Worm (Caenorhabditis elegans) whole organism, early embryonic: ENCODE data around the gene C13F10.7.

ENCODE experiments used
- B0310.2 ChIP-seq: sonication (generic microtip); optimal IDR thresholded peaks from 2 replicates; lab custom pipeline; 2016; ENCODE audit warnings: mild to moderate bottlenecking, missing genetic modification characterization, missing compliant biosample characterization
- F13C5.2 ChIP-seq: sonication (generic microtip); optimal IDR thresholded peaks from 2 replicates; lab custom pipeline; 2017; ENCODE audit warnings: mild to moderate bottlenecking, missing genetic modification characterization, inconsistent platforms, missing compliant biosample characterization
- aly-1 ChIP-seq: sonication (generic microtip); optimal IDR thresholded peaks from 2 replicates; lab custom pipeline; 2016; ENCODE audit warnings: missing genetic modification characterization, missing compliant biosample characterization
- ama-1 ChIP-seq: fragments of 150-350 bp; optimal IDR thresholded peaks from 2 replicates; lab custom pipeline; 2014
- ceh-13 ChIP-seq: fragments of 200-800 bp; sonication (Bioruptor generic); optimal IDR thresholded peaks from 2 replicates; lab custom pipeline; 2018; ENCODE audit warnings: mild to moderate bottlenecking, missing genetic modification characterization, missing compliant biosample characterization
- ceh-36 ChIP-seq: sonication (generic microtip); optimal IDR thresholded peaks from 2 replicates; lab custom pipeline; 2016; ENCODE audit warnings: missing genetic modification characterization, inconsistent platforms, missing compliant biosample characterization
- ets-7 ChIP-seq: sonication (generic microtip); optimal IDR thresholded peaks from 2 replicates; lab custom pipeline; 2016; ENCODE audit warnings: missing genotype, missing genetic modification characterization, missing compliant biosample characterization
- flt-1 ChIP-seq: fragments of 200-800 bp; sonication (Bioruptor generic); IDR thresholded peaks from 2 replicates; pipeline ENCODE4 v1.3.6; 2022; ENCODE audit warnings: missing genetic modification characterization, missing compliant biosample characterization
- hmbx-1 ChIP-seq: sonication (generic microtip); optimal IDR thresholded peaks from 2 replicates; lab custom pipeline; 2016; ENCODE audit warnings: mild to moderate bottlenecking, missing genetic modification characterization, missing compliant biosample characterization
- hmg-4 ChIP-seq: fragments of 200-800 bp; sonication (Bioruptor generic); optimal IDR thresholded peaks from 2 replicates; lab custom pipeline; 2018; ENCODE audit warnings: mild to moderate bottlenecking, missing genetic modification characterization, missing compliant biosample characterization
- hnd-1 ChIP-seq: sonication (generic microtip); optimal IDR thresholded peaks from 2 replicates; lab custom pipeline; 2016; ENCODE audit warnings: missing genetic modification characterization, missing compliant biosample characterization
- pes-1 ChIP-seq: fragments of 200-800 bp; sonication (Bioruptor generic); IDR thresholded peaks from 2 replicates; pipeline ENCODE4 v1.3.6; 2022; ENCODE audit warnings: missing genetic modification reagents, missing genetic modification characterization, missing compliant biosample characterization
- scrt-1 ChIP-seq: fragments of 200-800 bp; sonication (Bioruptor generic); IDR thresholded peaks from 2 replicates; pipeline ENCODE4 v1.3.6; 2022; ENCODE audit warnings: missing genetic modification characterization, missing compliant biosample characterization
- sea-1 ChIP-seq: fragments of 200-800 bp; sonication (Bioruptor generic); conservative IDR thresholded peaks from 2 replicates; pipeline ENCODE4 v1.3.6; 2022; ENCODE audit warnings: missing genetic modification characterization, missing compliant biosample characterization
- tbx-11 ChIP-seq: fragments of 200-800 bp; sonication (Bioruptor generic); IDR thresholded peaks from 2 replicates; pipeline ENCODE4 v1.3.6; 2022; ENCODE audit warnings: missing genetic modification characterization, missing compliant biosample characterization
- tbx-37 ChIP-seq: fragments of 200-800 bp; sonication (Bioruptor generic); conservative IDR thresholded peaks from 2 replicates; pipeline ENCODE4 v1.3.6; 2022; ENCODE audit warnings: missing genetic modification reagents, missing genetic modification characterization, missing compliant biosample characterization
- tra-4 ChIP-seq: sonication (generic microtip); optimal IDR thresholded peaks from 2 replicates; lab custom pipeline; 2017; ENCODE audit warnings: missing genetic modification characterization, missing compliant biosample characterization

C13F10.7 gene

DNA sequence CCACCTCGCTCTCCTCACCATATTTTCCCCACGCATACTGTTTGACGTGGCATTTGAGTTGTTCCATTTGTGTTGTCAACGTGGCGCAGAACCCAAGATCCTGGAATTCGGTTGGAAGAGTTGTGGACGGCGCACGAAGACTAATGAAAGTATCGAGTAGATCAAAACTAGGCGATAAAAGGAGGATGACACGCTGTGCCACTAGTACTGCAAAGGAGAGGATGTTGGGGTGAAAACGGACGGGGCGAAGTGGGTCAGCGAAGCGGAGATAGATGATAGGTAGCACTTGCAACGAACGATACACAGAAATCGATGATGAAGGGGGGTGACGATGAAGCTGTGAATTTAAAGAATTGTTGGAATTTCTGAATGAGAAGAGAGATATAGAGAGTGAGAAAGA lies 23.9 kb upstream of the C13F10.7 start, which contains the start of gene C05C8.7:
Gene C05C8.7, minus strand, starts transcription at position 100 of the 400 bp plus-strand sequence.
- TF ChIP-seq sea-1 (no peak), ama-1 (lab: Kevin White, UChicago) (no peak), ceh-13 (no peak), hnd-1 (no peak), ceh-36 (tag; lab: Kevin White, UChicago) (no peak), hmg-4 (GFP tag; lab: Kevin White, UChicago) (no peak), scrt-1 (GFP tag; lab: Robert Waterston, UW) (no peak), B0310.2 (tag; lab: Kevin White, UChicago) (no peak), tra-4 (no peak), flt-1 (GFP tag; lab: Robert Waterston, UW) (no peak), tbx-37 (GFP tag; lab: Robert Waterston, UW) (no peak), tbx-11 (GFP tag; lab: Robert Waterston, UW) (no peak)

DNA sequence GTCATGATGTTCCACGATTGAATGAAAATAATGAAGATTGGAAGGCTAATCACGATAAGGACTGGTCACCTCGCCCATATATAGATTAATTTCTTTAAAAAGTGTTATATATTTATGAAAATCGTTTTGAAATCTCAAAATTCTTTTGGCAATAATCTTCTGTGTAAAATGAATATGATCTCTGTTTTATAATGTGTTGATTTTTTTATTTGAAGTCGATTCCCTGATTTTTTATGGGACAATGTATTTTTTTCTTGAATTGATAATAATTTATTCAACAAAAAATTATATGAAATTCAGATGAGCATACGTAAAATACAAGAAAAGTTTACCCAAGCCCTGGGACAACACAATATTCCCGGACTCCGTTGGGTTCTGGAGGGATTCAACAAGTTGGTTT lies 16.4 kb upstream of the C13F10.7 start, which contains the start of gene C05C8.1:
Gene C05C8.1, plus strand, starts transcription at position 301 of the 400 bp plus-strand sequence.
- no peak for TF ChIP-seq tbx-37 (GFP tag; lab: Robert Waterston, UW)
- no peak for TF ChIP-seq scrt-1 (GFP tag; lab: Robert Waterston, UW)
- no peak for TF ChIP-seq sea-1
- no peak for TF ChIP-seq ama-1 (lab: Kevin White, UChicago)
- no peak for TF ChIP-seq ets-7 (tag; lab: Kevin White, UChicago)
- TF ChIP-seq hmg-4 (GFP tag; lab: Kevin White, UChicago), result no peak
- TF ChIP-seq ceh-13, result no peak
- TF ChIP-seq tbx-11 (GFP tag; lab: Robert Waterston, UW), result no peak
- TF ChIP-seq ceh-36 (tag; lab: Kevin White, UChicago), result no peak
- no peak for TF ChIP-seq hnd-1
- no peak for TF ChIP-seq F13C5.2
- TF ChIP-seq pes-1, result no peak
- TF ChIP-seq tra-4, result no peak
- no peak for TF ChIP-seq flt-1 (GFP tag; lab: Robert Waterston, UW)
- no peak for TF ChIP-seq B0310.2 (tag; lab: Kevin White, UChicago)
- TF ChIP-seq hmbx-1 (tag; lab: Kevin White, UChicago), result no peak
- TF ChIP-seq aly-1 (tag; lab: Kevin White, UChicago), result no peak

DNA sequence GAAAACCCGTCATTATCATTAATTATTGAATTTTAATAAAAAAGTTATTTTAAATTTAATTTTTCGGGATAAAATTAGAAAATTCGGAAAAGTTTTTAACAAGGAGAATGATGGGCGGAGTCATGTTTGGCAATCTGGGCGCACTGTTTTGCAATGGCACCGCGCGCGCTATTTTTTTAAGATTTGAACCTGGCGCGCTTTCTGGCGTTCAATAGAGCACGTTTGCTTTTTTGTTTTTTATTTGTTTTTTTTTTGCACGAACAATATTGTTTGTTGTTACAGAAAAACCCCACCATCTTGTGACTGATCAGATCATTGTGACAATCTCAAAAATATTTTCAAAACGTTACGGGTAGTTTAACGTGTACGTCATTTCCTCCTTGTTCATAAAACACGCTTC lies 14.1 kb upstream of the C13F10.7 start, which contains the start of gene hyls-1:
Gene hyls-1, plus strand, starts transcription at position 249 of the 400 bp plus-strand sequence.
- TF ChIP-seq scrt-1 (GFP tag; lab: Robert Waterston, UW), result no peak
- peak; percentile 41; the same call in 1 of the 2 replicates for TF ChIP-seq tbx-37 (GFP tag; lab: Robert Waterston, UW)
- no peak for TF ChIP-seq flt-1 (GFP tag; lab: Robert Waterston, UW)
- TF ChIP-seq ceh-36 (tag; lab: Kevin White, UChicago), result no peak
- TF ChIP-seq F13C5.2, result peak; percentile 60
- peak; percentile 5 for TF ChIP-seq hmg-4 (GFP tag; lab: Kevin White, UChicago)
- no peak for TF ChIP-seq aly-1 (tag; lab: Kevin White, UChicago)
- no peak for TF ChIP-seq hnd-1

DNA sequence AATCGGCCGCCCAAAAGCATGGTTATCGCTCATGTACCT lies 13.9 kb upstream of the C13F10.7 start, which contains the start of gene hpo-9:
Gene hpo-9, minus strand, starts transcription at position 37 of the 39 bp plus-strand sequence.
- TF ChIP-seq hnd-1 (no peak), hmbx-1 (tag; lab: Kevin White, UChicago) (no peak), ceh-13 (no peak), F13C5.2 (no peak), ets-7 (tag; lab: Kevin White, UChicago) (no peak), sea-1 (no peak), tra-4 (no peak), tbx-11 (GFP tag; lab: Robert Waterston, UW) (no peak), hmg-4 (GFP tag; lab: Kevin White, UChicago) (no peak), tbx-37 (GFP tag; lab: Robert Waterston, UW) (no peak)

DNA sequence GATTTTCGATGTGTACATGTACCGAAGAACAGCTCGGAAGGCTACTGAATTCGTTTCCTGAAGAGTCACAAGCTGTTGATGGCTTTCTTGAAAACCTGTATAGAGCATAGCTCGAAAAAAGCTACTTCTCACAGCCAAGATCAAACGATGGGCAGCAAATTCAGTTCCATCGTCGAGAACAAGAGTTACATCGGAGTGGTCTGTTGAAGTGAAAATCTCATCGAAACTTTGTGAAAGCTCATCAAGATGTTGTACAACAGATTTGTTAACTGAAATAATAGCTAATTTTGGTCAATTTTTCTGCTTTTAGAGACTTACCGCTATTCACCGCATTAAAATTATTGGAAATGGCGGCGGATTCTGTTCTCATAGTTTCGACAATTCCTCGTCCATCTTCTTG lies 13.6 kb upstream of the C13F10.7 start:
- TF ChIP-seq B0310.2 (tag; lab: Kevin White, UChicago), result no peak
- no peak for TF ChIP-seq sea-1
- TF ChIP-seq flt-1 (GFP tag; lab: Robert Waterston, UW), result no peak
- TF ChIP-seq ama-1 (lab: Kevin White, UChicago), result no peak
- no peak for TF ChIP-seq scrt-1 (GFP tag; lab: Robert Waterston, UW)
- no peak for TF ChIP-seq hnd-1
- no peak for TF ChIP-seq tbx-11 (GFP tag; lab: Robert Waterston, UW)
- TF ChIP-seq pes-1, result no peak
- TF ChIP-seq ets-7 (tag; lab: Kevin White, UChicago), result no peak
- no peak for TF ChIP-seq tbx-37 (GFP tag; lab: Robert Waterston, UW)
- no peak for TF ChIP-seq hmg-4 (GFP tag; lab: Kevin White, UChicago)
- TF ChIP-seq F13C5.2, result no peak
- no peak for TF ChIP-seq ceh-13
- no peak for TF ChIP-seq ceh-36 (tag; lab: Kevin White, UChicago)
- no peak for TF ChIP-seq tra-4
- TF ChIP-seq hmbx-1 (tag; lab: Kevin White, UChicago), result no peak
- no peak for TF ChIP-seq aly-1 (tag; lab: Kevin White, UChicago)

DNA sequence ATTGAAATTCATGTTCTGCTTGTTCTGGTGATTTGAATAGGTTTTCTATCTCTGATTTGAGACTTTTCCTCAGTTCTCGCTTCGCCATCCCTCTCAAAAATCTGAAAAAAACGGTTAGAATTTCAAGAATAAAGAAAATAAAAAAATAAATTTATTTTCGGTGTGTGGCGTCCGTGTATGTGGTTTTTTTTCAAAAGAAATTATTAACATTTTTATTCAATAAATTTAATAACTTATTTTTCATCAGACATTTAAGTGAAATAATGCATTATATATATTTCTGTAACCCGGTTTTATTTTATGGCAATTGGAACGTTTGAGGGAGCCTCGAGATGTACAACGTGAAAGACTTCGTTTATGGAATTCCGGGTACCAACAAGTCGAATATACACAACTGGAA lies 11.7 kb upstream of the C13F10.7 start, which contains the start of gene C05C8.5:
Gene C05C8.5, minus strand, starts transcription at position 101 of the 400 bp plus-strand sequence.
- TF ChIP-seq pes-1, result no peak
- no peak for TF ChIP-seq tra-4
- TF ChIP-seq hmg-4 (GFP tag; lab: Kevin White, UChicago), result no peak
- no peak for TF ChIP-seq hnd-1
- no peak for TF ChIP-seq scrt-1 (GFP tag; lab: Robert Waterston, UW)
- no peak for TF ChIP-seq ets-7 (tag; lab: Kevin White, UChicago)

DNA sequence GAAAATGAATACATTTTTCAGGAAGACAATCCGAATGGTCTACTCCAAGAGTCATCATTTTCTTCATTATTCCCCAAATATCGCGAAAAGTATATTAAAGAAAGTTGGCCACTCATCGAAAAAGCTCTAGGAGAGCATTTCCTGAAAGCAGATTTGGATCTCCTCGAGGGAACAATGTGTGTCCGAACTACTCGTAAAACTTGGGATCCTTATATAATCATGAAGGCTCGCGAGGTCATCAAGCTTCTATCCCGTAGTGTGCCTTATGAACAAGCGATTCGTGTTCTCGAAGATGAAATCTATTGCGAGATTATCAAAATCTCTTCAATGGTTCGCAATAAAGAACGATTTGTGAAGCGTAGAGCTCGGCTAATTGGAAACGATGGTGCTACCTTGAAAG lies 8.5 kb upstream of the C13F10.7 start:
- TF ChIP-seq flt-1 (GFP tag; lab: Robert Waterston, UW) (no peak), tbx-11 (GFP tag; lab: Robert Waterston, UW) (no peak), scrt-1 (GFP tag; lab: Robert Waterston, UW) (no peak), aly-1 (tag; lab: Kevin White, UChicago) (no peak), ceh-13 (no peak), B0310.2 (tag; lab: Kevin White, UChicago) (no peak), hmbx-1 (tag; lab: Kevin White, UChicago) (no peak), pes-1 (no peak), ama-1 (lab: Kevin White, UChicago) (no peak)

DNA sequence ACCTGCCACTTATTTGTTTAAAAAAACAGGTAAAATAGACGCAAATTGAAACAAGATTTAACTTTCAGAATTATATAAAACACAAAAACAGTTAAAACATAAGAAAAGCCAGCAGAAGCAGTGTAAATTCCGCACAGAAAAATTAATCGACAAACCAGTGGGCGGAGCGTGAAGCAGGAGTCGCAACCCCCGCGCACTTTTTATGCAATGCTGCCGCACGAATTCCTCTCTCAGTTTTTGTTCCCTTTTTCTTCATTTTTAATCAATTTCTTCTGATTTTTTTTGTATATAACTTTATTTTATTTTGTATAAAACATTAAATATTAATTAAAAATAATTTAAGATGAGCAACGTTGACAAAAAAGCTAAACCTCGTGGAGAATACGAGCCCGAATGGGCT lies 7.8 kb upstream of the C13F10.7 start, which contains the start of the genes gei-6 and krr-1:
Gene gei-6, minus strand, starts transcription at position 2 of the 400 bp plus-strand sequence.
Gene krr-1, plus strand, starts transcription at position 344 of the 400 bp plus-strand sequence.
- TF ChIP-seq F13C5.2 (peak; percentile 90), ceh-36 (tag; lab: Kevin White, UChicago) (peak; percentile 87), hmg-4 (GFP tag; lab: Kevin White, UChicago) (peak; percentile 83), hnd-1 (peak; percentile 70), B0310.2 (tag; lab: Kevin White, UChicago) (peak; percentile 66), tbx-11 (GFP tag; lab: Robert Waterston, UW) (peak; percentile 92), tra-4 (no peak), scrt-1 (GFP tag; lab: Robert Waterston, UW) (peak; percentile 85), hmbx-1 (tag; lab: Kevin White, UChicago) (peak; percentile 31), ceh-13 (peak; percentile 73), ets-7 (tag; lab: Kevin White, UChicago) (no peak), sea-1 (peak; percentile 90), pes-1 (peak; percentile 90), flt-1 (GFP tag; lab: Robert Waterston, UW) (peak; percentile 84), aly-1 (tag; lab: Kevin White, UChicago) (peak; percentile 22), ama-1 (lab: Kevin White, UChicago) (no peak), tbx-37 (GFP tag; lab: Robert Waterston, UW) (peak; percentile 88)
